Fruit fly (Drosophila melanogaster): ENCODE measurements around the gene dpr19.

dpr19 gene

dm6 chr2L:10428528-10428927, 52.6 kb downstream of the dpr19 start, which contains the start of gene CG5188 (continued):
- TF ChIP-seq ac (GFP tag; optimal IDR thresholded peaks at IDR 0.05): no peak
- peak; percentile 3 for TF ChIP-seq CG13123 (GFP tag; optimal IDR thresholded peaks at IDR 0.05)
- TF ChIP-seq sr (GFP tag; IDR thresholded peaks at IDR 0.05): no peak
- TF ChIP-seq Fer1 (GFP tag; optimal IDR thresholded peaks at IDR 0.05): peak; percentile 48
- TF ChIP-seq lbe (GFP tag; optimal IDR thresholded peaks at IDR 0.05): peak; percentile 14
- TF ChIP-seq Scr (GFP tag; IDR thresholded peaks at IDR 0.05; ENCODE audit: partially characterized antibody): peak; percentile 47; the same call in 1 of the 2 replicates
- no peak for TF ChIP-seq gsb (GFP tag; IDR thresholded peaks at IDR 0.05)
- peak; percentile 20 for TF ChIP-seq CHES-1-like (GFP tag; optimal IDR thresholded peaks at IDR 0.05)
- TF ChIP-seq dm (GFP tag; optimal IDR thresholded peaks at IDR 0.05): no peak
- no peak for TF ChIP-seq CrebB (tag; optimal IDR thresholded peaks at IDR 0.05)
- peak; percentile 54; the same call in 1 of the 2 replicates for TF ChIP-seq CG5953 (GFP tag; IDR thresholded peaks at IDR 0.05)
- TF ChIP-seq Lpt (GFP tag; optimal IDR thresholded peaks at IDR 0.05): no peak
- no peak; the same call in 1 of the 2 replicates for TF ChIP-seq sisA (GFP tag; IDR thresholded peaks at IDR 0.05)
- TF ChIP-seq Max (GFP tag; optimal IDR thresholded peaks at IDR 0.05): peak; percentile 40
- TF ChIP-seq cad (GFP tag; optimal IDR thresholded peaks at IDR 0.05): no peak
- 0 out of 3 replicates have a peak, but pooled peaks have one; percentile 25 for TF ChIP-seq otp (GFP tag; IDR thresholded peaks at IDR 0.05)
- TF ChIP-seq Doc3 (GFP tag; IDR thresholded peaks at IDR 0.05; ENCODE audit: partially characterized antibody): no peak
- no peak for TF ChIP-seq NC2α (GFP tag; optimal IDR thresholded peaks at IDR 0.05)
- TF ChIP-seq caup (GFP tag; optimal IDR thresholded peaks at IDR 0.05; ENCODE audit: severe bottlenecking): peak; percentile 47
- TF ChIP-seq Atf-2 (GFP tag; optimal IDR thresholded peaks at IDR 0.05): no peak
- TF ChIP-seq Fer2 (tag; optimal IDR thresholded peaks at IDR 0.05): no peak
- peak; percentile 14; the same call in 1 of the 2 replicates for TF ChIP-seq lmd (GFP tag; IDR thresholded peaks at IDR 0.05)
- no peak for TF ChIP-seq D (optimal IDR thresholded peaks at IDR 0.05)
- no peak for TF ChIP-seq D (GFP tag; optimal IDR thresholded peaks at IDR 0.05)
- TF ChIP-seq lov (optimal IDR thresholded peaks at IDR 0.05): no peak
- no peak for TF ChIP-seq lov (GFP tag; IDR thresholded peaks at IDR 0.05)
- TF ChIP-seq Oli (tag; optimal IDR thresholded peaks at IDR 0.05): peak; percentile 19
- TF ChIP-seq CG3995 (GFP tag; optimal IDR thresholded peaks at IDR 0.05): peak; percentile 6
- peak; percentile 64 for TF ChIP-seq CG10267 (tag; optimal IDR thresholded peaks at IDR 0.05)
- no peak for TF ChIP-seq repo (GFP tag; optimal IDR thresholded peaks at IDR 0.05)
- no peak for TF ChIP-seq eyg (GFP tag; optimal IDR thresholded peaks at IDR 0.05)
- peak; percentile 40 for TF ChIP-seq pzg (GFP tag; optimal IDR thresholded peaks at IDR 0.05)
- no peak for TF ChIP-seq exex (tag; optimal IDR thresholded peaks at IDR 0.05)
- TF ChIP-seq CG4820 (GFP tag; optimal IDR thresholded peaks at IDR 0.05): peak; percentile 31
- peak; percentile 36; the same call in 1 of the 2 replicates for TF ChIP-seq E2f2 (GFP tag; IDR thresholded peaks at IDR 0.05)
- peak; percentile 17 for TF ChIP-seq CG15696 (tag; optimal IDR thresholded peaks at IDR 0.05)
- 0 out of 3 replicates have a peak, but pooled peaks have one; percentile 35 for TF ChIP-seq CG3726 (GFP tag; IDR thresholded peaks at IDR 0.05)
- peak; percentile 45 for TF ChIP-seq CG1602 (GFP tag; optimal IDR thresholded peaks at IDR 0.05)
- peak; percentile 49 for TF ChIP-seq nom (GFP tag; optimal IDR thresholded peaks at IDR 0.05)
- no peak for TF ChIP-seq yki (optimal IDR thresholded peaks at IDR 0.05)
- no peak for TF ChIP-seq CG31365 (tag; optimal IDR thresholded peaks at IDR 0.05)
- TF ChIP-seq Adf1 (GFP tag; IDR thresholded peaks at IDR 0.05): no peak
- TF ChIP-seq NfI (GFP tag; optimal IDR thresholded peaks at IDR 0.05): peak; percentile 47
- TF ChIP-seq CG9932 (GFP tag; IDR thresholded peaks at IDR 0.05): peak; percentile 62; the same call in 1 of the 2 replicates
- no peak for TF ChIP-seq zfh2 (GFP tag; optimal IDR thresholded peaks at IDR 0.05)
- TF ChIP-seq CTCF (GFP tag; optimal IDR thresholded peaks at IDR 0.05): no peak
- TF ChIP-seq ara (GFP tag; IDR thresholded peaks at IDR 0.05): no peak
- TF ChIP-seq gce (GFP tag; IDR thresholded peaks at IDR 0.05): 0 out of 3 replicates have a peak, but pooled peaks have one; percentile 48
- peak; percentile 23 for TF ChIP-seq CG2116 (GFP tag; optimal IDR thresholded peaks at IDR 0.05)
- TF ChIP-seq ase (GFP tag; IDR thresholded peaks at IDR 0.05): no peak
- TF ChIP-seq Eip74EF (GFP tag; optimal IDR thresholded peaks at IDR 0.05): peak in 1 of 2 experiments; percentile 29
- TF ChIP-seq B-H2 (GFP tag; optimal IDR thresholded peaks at IDR 0.05): peak; percentile 1
